Worm (Caenorhabditis elegans) whole organism, mixed stage, embryonic: ENCODE data around the gene nadk-2.

Experiments used
- bed-3 ChIP-seq: fragments of 200-800 bp; sonication (Bioruptor generic); optimal IDR thresholded peaks from 3 replicates; lab custom pipeline; 2018; ENCODE audit warnings: mild to moderate bottlenecking, missing genetic modification characterization, moderate library complexity, missing compliant biosample characterization
- ces-1 ChIP-seq: fragments of 150-350 bp; optimal IDR thresholded peaks from 2 replicates; lab custom pipeline; 2014; ENCODE audit warnings: missing biosample characterization, missing genetic modification reagents, missing genetic modification characterization
- ham-2 ChIP-seq: fragments of 200-800 bp; sonication (Bioruptor generic); optimal IDR thresholded peaks from 2 replicates; lab custom pipeline; 2018; ENCODE audit warnings: mild to moderate bottlenecking, missing genetic modification characterization, missing compliant biosample characterization
- hlh-1 ChIP-seq: fragments of 150-350 bp; optimal IDR thresholded peaks from 2 replicates; lab custom pipeline; 2014; ENCODE audit warnings: missing biosample characterization, missing genetic modification reagents, missing genetic modification characterization
- mep-1 ChIP-seq: fragments of 150-350 bp; optimal IDR thresholded peaks from 2 replicates; lab custom pipeline; 2017; ENCODE audit warnings: missing biosample characterization, missing genetic modification reagents, missing genetic modification characterization, inconsistent platforms
- nhr-12 ChIP-seq: fragments of 150-350 bp; optimal IDR thresholded peaks from 2 replicates; lab custom pipeline; 2014; ENCODE audit warnings: missing biosample characterization, missing genetic modification characterization
- snpc-4 ChIP-seq: fragments of 150-350 bp; optimal IDR thresholded peaks from 2 replicates; lab custom pipeline; 2014; ENCODE audit warnings: missing biosample characterization, missing genetic modification characterization

DNA sequence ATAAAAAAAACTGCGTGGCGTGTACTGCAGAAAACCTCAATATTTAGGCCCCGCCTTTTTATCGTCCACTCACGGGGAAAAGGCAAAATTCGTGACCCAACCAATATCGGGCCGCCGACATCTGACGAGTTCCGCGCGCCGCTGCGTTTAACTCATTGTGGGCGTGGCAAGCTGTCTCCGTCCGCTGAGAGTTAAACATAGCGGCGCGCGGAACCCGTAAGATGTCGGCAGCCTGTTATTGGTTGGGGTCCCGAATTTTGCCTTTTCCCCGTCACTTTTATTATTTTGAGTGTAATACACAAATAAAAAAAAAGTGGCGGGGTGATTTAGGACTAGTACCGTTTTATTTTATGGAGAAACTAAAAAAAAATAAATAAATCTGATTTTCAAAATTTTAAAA is 27.0 kb downstream of the nadk-2 start:
- TF ChIP-seq hlh-1 (tag; lab: Kevin White, UChicago) (no peak), mep-1 (tag; lab: Kevin White, UChicago) (no peak), snpc-4 (tag; lab: Kevin White, UChicago) (no peak), nhr-12 (tag; lab: Kevin White, UChicago) (no peak), ces-1 (GFP tag; lab: Kevin White, UChicago) (no peak), ham-2 (GFP tag; lab: Kevin White, UChicago) (no peak), bed-3 (GFP tag; lab: Kevin White, UChicago) (no peak)
